Worm (Caenorhabditis elegans) whole organism, L4 larva: Measurements from ENCODE around the gene sre-11.

Experiments
- D1046.2 ChIP-seq: fragments of 200-800 bp; sonication (Bioruptor generic); IDR thresholded peaks from 2 replicates; pipeline ENCODE4 v1.3.6; 2022; ENCODE audit warnings: missing genetic modification characterization, missing compliant biosample characterization
- F10B5.3 ChIP-seq: sonication (generic microtip); optimal IDR thresholded peaks from 2 replicates; lab custom pipeline; 2016; ENCODE audit warnings: mild to moderate bottlenecking, missing genetic modification characterization, missing compliant biosample characterization
- F26F4.8 ChIP-seq: fragments of 200-800 bp; sonication (Bioruptor generic); conservative IDR thresholded peaks from 2 replicates; pipeline ENCODE4 v1.3.6; 2022; ENCODE audit warnings: missing genetic modification characterization, missing compliant biosample characterization
- Y5F2A.4 ChIP-seq: fragments of 200-800 bp; sonication (Bioruptor generic); optimal IDR thresholded peaks from 2 replicates; lab custom pipeline; 2018; ENCODE audit warnings: mild to moderate bottlenecking, missing genetic modification characterization, missing compliant biosample characterization
- Y75B8A.6 ChIP-seq: fragments of 200-800 bp; sonication (Bioruptor generic); IDR thresholded peaks from 2 replicates; pipeline ENCODE4 v1.3.6; 2022; ENCODE audit warnings: missing genetic modification reagents, missing genetic modification characterization, missing compliant biosample characterization
- ZK337.2 ChIP-seq: fragments of 200-800 bp; sonication (Bioruptor generic); IDR thresholded peaks from 2 replicates; pipeline ENCODE4 v1.3.6; 2022; ENCODE audit warnings: missing genetic modification reagents, missing genetic modification characterization, missing compliant biosample characterization
- ZK546.5 ChIP-seq, 2 experiments: sonication (generic microtip); optimal IDR thresholded peaks; 2 replicates each; lab custom pipeline; 2017; ENCODE audit warnings: missing biosample characterization in 2 of 2, missing genetic modification characterization in 2 of 2
- aha-1 ChIP-seq: fragments of 150-350 bp; peaks from one replicate; lab custom pipeline; 2014; ENCODE audit warnings: missing biosample characterization, missing genetic modification characterization
- ama-1 ChIP-seq: fragments of 150-350 bp; optimal IDR thresholded peaks from 2 replicates; lab custom pipeline; 2014; ENCODE audit warnings: inconsistent platforms, mixed read lengths
- attf-4 ChIP-seq: sonication (generic microtip); optimal IDR thresholded peaks from 3 replicates; lab custom pipeline; 2017; ENCODE audit warnings: missing biosample characterization, missing genetic modification characterization
- ceh-28 ChIP-seq: fragments of 150-350 bp; optimal IDR thresholded peaks from 2 replicates; lab custom pipeline; 2014; ENCODE audit warnings: missing biosample characterization, missing genetic modification reagents, missing genetic modification characterization
- ceh-44 ChIP-seq: fragments of 200-800 bp; sonication (Bioruptor generic); IDR thresholded peaks from 2 replicates; pipeline ENCODE4 v1.3.6; 2022; ENCODE audit warnings: missing genetic modification reagents, missing genetic modification characterization, missing compliant biosample characterization
- daf-12 ChIP-seq: fragments of 150-350 bp; optimal IDR thresholded peaks from 2 replicates; lab custom pipeline; 2014; ENCODE audit warnings: missing biosample characterization, missing genetic modification reagents, missing genetic modification characterization
- duxl-1 ChIP-seq: sonication (generic microtip); optimal IDR thresholded peaks from 2 replicates; lab custom pipeline; 2016; ENCODE audit warnings: mild to moderate bottlenecking, missing genetic modification characterization, moderate library complexity, missing compliant biosample characterization; ENCODE audit not compliant: poor library complexity
- dve-1 ChIP-seq: sonication (generic microtip); optimal IDR thresholded peaks from 2 replicates; lab custom pipeline; 2017; ENCODE audit warnings: antibody characterized with exemption, mild to moderate bottlenecking, missing genetic modification characterization, missing compliant biosample characterization; ENCODE audit not compliant: insufficient read depth
- fkh-10 ChIP-seq: fragments of 150-350 bp; optimal IDR thresholded peaks from 2 replicates; lab custom pipeline; 2014; ENCODE audit warnings: missing biosample characterization, missing genetic modification reagents, missing genetic modification characterization
- gei-8 ChIP-seq: fragments of 200-800 bp; sonication (Bioruptor generic); optimal IDR thresholded peaks from 2 replicates; lab custom pipeline; 2018; ENCODE audit warnings: mild to moderate bottlenecking, missing genetic modification characterization, missing compliant biosample characterization
- lim-7 ChIP-seq: fragments of 200-800 bp; sonication (Bioruptor generic); IDR thresholded peaks from 2 replicates; pipeline ENCODE4 v1.3.6; 2022; ENCODE audit warnings: missing genetic modification characterization, missing compliant biosample characterization
- lin-1 ChIP-seq: fragments of 200-800 bp; sonication (Bioruptor generic); IDR thresholded peaks from 2 replicates; pipeline ENCODE4 v1.3.6; 2022; ENCODE audit warnings: missing genetic modification reagents, missing genetic modification characterization, missing compliant biosample characterization
- lin-13 ChIP-seq: fragments of 150-350 bp; optimal IDR thresholded peaks from 2 replicates; lab custom pipeline; 2014; ENCODE audit warnings: missing biosample characterization, missing genetic modification reagents, missing genetic modification characterization
- lin-38 ChIP-seq: fragments of 200-800 bp; sonication (Bioruptor generic); IDR thresholded peaks from 2 replicates; pipeline ENCODE4 v1.3.6; 2022; ENCODE audit warnings: missing genetic modification reagents, missing genetic modification characterization, missing compliant biosample characterization
- lir-3 ChIP-seq: sonication (generic microtip); optimal IDR thresholded peaks from 2 replicates; lab custom pipeline; 2016; ENCODE audit warnings: mild to moderate bottlenecking, missing genetic modification characterization, missing compliant biosample characterization
- madf-5 ChIP-seq, 2 experiments: fragments of 200-800 bp; sonication (Bioruptor generic); IDR thresholded peaks; 2 replicates each; pipeline ENCODE4 v1.3.6; 2022; ENCODE audit warnings: missing compliant biosample characterization in 2 of 2, missing genetic modification characterization in 2 of 2
- madf-9 ChIP-seq: fragments of 200-800 bp; sonication (Bioruptor generic); conservative IDR thresholded peaks from 2 replicates; pipeline ENCODE4 v1.3.6; 2022; ENCODE audit warnings: missing genetic modification reagents, missing genetic modification characterization, missing compliant biosample characterization
- mdl-1 ChIP-seq, 2 experiments: fragments of 150-350 bp in 1 of 2; sonication (generic microtip) in 1 of 2; optimal IDR thresholded peaks; 2 replicates each; lab custom pipeline; 2014 to 2017; ENCODE audit warnings: missing biosample characterization in 2 of 2, missing genetic modification characterization in 2 of 2
- mep-1 ChIP-seq: fragments of 150-350 bp; sonication (generic microtip); optimal IDR thresholded peaks from 3 replicates; lab custom pipeline; 2014; ENCODE audit warnings: missing biosample characterization, missing genetic modification characterization
- mes-2 ChIP-seq: sonication (generic microtip); optimal IDR thresholded peaks from 2 replicates; lab custom pipeline; 2016; ENCODE audit warnings: missing genotype, mild to moderate bottlenecking, missing genetic modification characterization, missing compliant biosample characterization; ENCODE audit not compliant: poor library complexity, severe bottlenecking
- mxl-3 ChIP-seq: fragments of 200-800 bp; sonication (Bioruptor generic); optimal IDR thresholded peaks from 2 replicates; lab custom pipeline; 2018; ENCODE audit warnings: mild to moderate bottlenecking, missing genetic modification characterization, missing compliant biosample characterization
- nhr-237 ChIP-seq: sonication (generic microtip); optimal IDR thresholded peaks from 2 replicates; lab custom pipeline; 2017; ENCODE audit warnings: missing biosample characterization, missing genetic modification characterization
- nhr-28 ChIP-seq: fragments of 150-350 bp; optimal IDR thresholded peaks from 2 replicates; lab custom pipeline; 2014; ENCODE audit warnings: missing biosample characterization, missing genetic modification characterization
- nhr-77 ChIP-seq: fragments of 150-350 bp; optimal IDR thresholded peaks from 2 replicates; lab custom pipeline; 2014; ENCODE audit warnings: missing biosample characterization, missing genetic modification characterization
- saeg-2 ChIP-seq: fragments of 200-800 bp; sonication (Bioruptor generic); IDR thresholded peaks from 2 replicates; pipeline ENCODE4 v1.3.6; 2022; ENCODE audit warnings: missing genetic modification reagents, missing genetic modification characterization, missing compliant biosample characterization
- set-16 ChIP-seq: fragments of 200-800 bp; sonication (Bioruptor generic); IDR thresholded peaks from 2 replicates; pipeline ENCODE4 v1.3.6; 2022; ENCODE audit warnings: missing genetic modification reagents, missing genetic modification characterization, missing compliant biosample characterization
- skn-1 ChIP-seq: fragments of 150-350 bp; optimal IDR thresholded peaks from 2 replicates; lab custom pipeline; 2014; ENCODE audit warnings: missing biosample characterization, missing genetic modification characterization
- snpc-4 ChIP-seq: fragments of 150-350 bp; optimal IDR thresholded peaks from 2 replicates; lab custom pipeline; 2014; ENCODE audit warnings: missing biosample characterization, missing genetic modification characterization
- unc-39 ChIP-seq: sonication (generic microtip); optimal IDR thresholded peaks from 2 replicates; lab custom pipeline; 2017; ENCODE audit warnings: missing biosample characterization, missing genetic modification characterization
- unc-62 ChIP-seq, 3 experiments: fragments of 150-350 bp in 1 of 3; sonication (generic microtip); optimal IDR thresholded peaks in 2 of 3; peaks in 1 of 3; 1 replicate in 1 of 3; 2 replicates in 2 of 3; lab custom pipeline; 2014 to 2017; ENCODE audit warnings: missing biosample characterization in 3 of 3, missing genetic modification characterization in 3 of 3, missing genetic modification reagents in 3 of 3, missing genotype in 1 of 3
- zfp-3 ChIP-seq: fragments of 200-800 bp; sonication (Bioruptor generic); conservative IDR thresholded peaks from 2 replicates; pipeline ENCODE4 v1.3.6; 2022; ENCODE audit warnings: missing genetic modification reagents, missing genetic modification characterization, missing compliant biosample characterization
- zip-11 ChIP-seq: fragments of 200-800 bp; sonication (Bioruptor generic); IDR thresholded peaks from 2 replicates; pipeline ENCODE4 v1.3.6; 2022; ENCODE audit warnings: missing genetic modification characterization, missing compliant biosample characterization
- zip-2 ChIP-seq: fragments of 150-350 bp; optimal IDR thresholded peaks from 2 replicates; lab custom pipeline; 2014; ENCODE audit warnings: missing biosample characterization, missing genetic modification characterization

Gene sre-11

ce11 chrV:7730488-7730887 is 46.7 kb upstream of the sre-11 start (continued):
- TF ChIP-seq unc-39 (tag; lab: Kevin White, UChicago), result no peak
- no peak for TF ChIP-seq zfp-3 (GFP tag; lab: Robert Waterston, UW)
- no peak for TF ChIP-seq ama-1 (lab: Kevin White, UChicago)
- no peak for TF ChIP-seq daf-12 (tag; lab: Kevin White, UChicago)
- TF ChIP-seq saeg-2 (GFP tag; lab: Robert Waterston, UW), result no peak
- TF ChIP-seq dve-1 (tag; lab: Kevin White, UChicago), result peak; percentile 67
- TF ChIP-seq duxl-1 (tag; lab: Kevin White, UChicago), result peak; percentile 42
- TF ChIP-seq snpc-4 (tag; lab: Kevin White, UChicago), result no peak
- no peak for TF ChIP-seq ceh-28 (tag; lab: Kevin White, UChicago)
- TF ChIP-seq zip-2 (tag; lab: Kevin White, UChicago), result no peak
- TF ChIP-seq mep-1 (tag; lab: Kevin White, UChicago), result peak; percentile 35
- TF ChIP-seq lir-3 (tag; lab: Kevin White, UChicago), result no peak
- TF ChIP-seq attf-4 (tag; lab: Kevin White, UChicago), result no peak
- TF ChIP-seq F26F4.8 (GFP tag; lab: Robert Waterston, UW), result 0 out of 2 replicates have a peak, but pooled peaks have one; percentile 24
- TF ChIP-seq skn-1, result no peak
- TF ChIP-seq mxl-3 (GFP tag; lab: Kevin White, UChicago), result no peak
- no peak for TF ChIP-seq fkh-10
- TF ChIP-seq ZK546.5 (tag; optimal IDR thresholded peaks at IDR 0.05; lab: Kevin White, UChicago), result no peak
- TF ChIP-seq aha-1 (tag; lab: Kevin White, UChicago), result no peak
- no peak for TF ChIP-seq lim-7 (GFP tag; lab: Robert Waterston, UW)
- TF ChIP-seq mes-2 (tag; lab: Kevin White, UChicago), result peak; percentile 67
- peak; percentile 26; the same call in 1 of the 2 replicates for TF ChIP-seq lin-38 (GFP tag; lab: Robert Waterston, UW)
- TF ChIP-seq F10B5.3 (tag; lab: Kevin White, UChicago), result no peak
- peak in 1 of 2 experiments; percentile 8 for TF ChIP-seq unc-62 (GFP tag; optimal IDR thresholded peaks at IDR 0.05 in 1 of 2; lab: Kevin White, UChicago)
- TF ChIP-seq unc-62 (tag; optimal IDR thresholded peaks at IDR 0.05; lab: Kevin White, UChicago), result no peak
- TF ChIP-seq madf-5 (GFP tag; IDR thresholded peaks at IDR 0.05; lab: Robert Waterston, UW), result no peak
- no peak for TF ChIP-seq D1046.2 (GFP tag; lab: Robert Waterston, UW)
- TF ChIP-seq Y5F2A.4 (GFP tag; lab: Kevin White, UChicago), result peak; percentile 52
- no peak for TF ChIP-seq Y75B8A.6 (GFP tag; lab: Robert Waterston, UW)
- TF ChIP-seq nhr-237, result no peak
- TF ChIP-seq lin-13 (GFP tag; lab: Kevin White, UChicago), result no peak
- TF ChIP-seq gei-8 (GFP tag; lab: Kevin White, UChicago), result peak; percentile 24
- peak; percentile 37; the same call in 1 of the 2 replicates for TF ChIP-seq lin-1 (GFP tag; lab: Robert Waterston, UW)
- TF ChIP-seq ceh-44 (GFP tag; lab: Robert Waterston, UW), result 0 out of 2 replicates have a peak, but pooled peaks have one; percentile 6
- no peak for TF ChIP-seq set-16 (GFP tag; lab: Robert Waterston, UW)
- TF ChIP-seq zip-11 (GFP tag; lab: Robert Waterston, UW), result no peak
- no peak for TF ChIP-seq mdl-1 (tag; optimal IDR thresholded peaks at IDR 0.05; lab: Kevin White, UChicago)
- TF ChIP-seq, all 104 proteins: peak for 34

- TF ChIP-seq daf-12 (tag; lab: Kevin White, UChicago), result no peak
- no peak for TF ChIP-seq ZK337.2
- no peak for TF ChIP-seq nhr-77 (tag; lab: Kevin White, UChicago)
- no peak for TF ChIP-seq mep-1 (tag; lab: Kevin White, UChicago)
- TF ChIP-seq nhr-28, result no peak
- TF ChIP-seq unc-62 (GFP tag; optimal IDR thresholded peaks at IDR 0.05 in 1 of 2; lab: Kevin White, UChicago), result peak in 1 of 2 experiments; percentile 55
- TF ChIP-seq unc-62 (tag; optimal IDR thresholded peaks at IDR 0.05; lab: Kevin White, UChicago), result no peak
- no peak for TF ChIP-seq zfp-3 (GFP tag; lab: Robert Waterston, UW)
- TF ChIP-seq madf-9, result no peak
Observed at ce11 chrV:7728679-7729027, 44.9 kb upstream of the sre-11 start, which contains the start of gene Y97E10C.1. TSS of gene Y97E10C.1 (plus strand) at chrV:7728879.
